Worm (Caenorhabditis elegans) whole organism, L3 larva: ENCODE measurements around the gene shw-1.

ENCODE experiments used
- R02D3.7 ChIP-seq: fragments of 150-350 bp; optimal IDR thresholded peaks from 2 replicates; lab custom pipeline; 2014; ENCODE audit warnings: missing biosample characterization, missing genetic modification characterization
- ZK546.5 ChIP-seq: sonication (generic microtip); optimal IDR thresholded peaks from 2 replicates; lab custom pipeline; 2017; ENCODE audit warnings: missing biosample characterization, missing genetic modification characterization
- aly-2 ChIP-seq: fragments of 150-350 bp; optimal IDR thresholded peaks from 2 replicates; lab custom pipeline; 2014; ENCODE audit warnings: missing biosample characterization, missing genetic modification characterization
- ama-1 ChIP-seq: fragments of 150-350 bp; optimal IDR thresholded peaks from 2 replicates; lab custom pipeline; 2018
- ceh-16 ChIP-seq: sonication (generic microtip); optimal IDR thresholded peaks from 2 replicates; lab custom pipeline; 2017; ENCODE audit warnings: missing biosample characterization, missing genetic modification characterization
- ceh-28 ChIP-seq: fragments of 150-350 bp; optimal IDR thresholded peaks from 2 replicates; lab custom pipeline; 2014; ENCODE audit warnings: missing biosample characterization, missing genetic modification reagents, missing genetic modification characterization
- ceh-82 ChIP-seq: fragments of 150-350 bp; optimal IDR thresholded peaks from 2 replicates; lab custom pipeline; 2014; ENCODE audit warnings: missing biosample characterization, missing genetic modification characterization
- ceh-9 ChIP-seq: sonication (generic microtip); optimal IDR thresholded peaks from 2 replicates; lab custom pipeline; 2018; ENCODE audit warnings: missing biosample characterization, missing genetic modification characterization
- daf-12 ChIP-seq: fragments of 150-350 bp; optimal IDR thresholded peaks from 2 replicates; lab custom pipeline; 2014; ENCODE audit warnings: missing biosample characterization, missing genetic modification reagents, missing genetic modification characterization
- egl-27 ChIP-seq: sonication (generic microtip); optimal IDR thresholded peaks from 4 replicates; lab custom pipeline; 2017; ENCODE audit warnings: missing biosample characterization, missing genetic modification reagents, missing genetic modification characterization
- egl-5 ChIP-seq: fragments of 150-350 bp; optimal IDR thresholded peaks from 2 replicates; lab custom pipeline; 2017; ENCODE audit warnings: missing biosample characterization, missing genetic modification reagents, missing genetic modification characterization, inconsistent platforms
- elt-1 ChIP-seq: fragments of 150-350 bp; optimal IDR thresholded peaks from 2 replicates; lab custom pipeline; 2014; ENCODE audit warnings: missing biosample characterization, missing genetic modification characterization
- elt-2 ChIP-seq: sonication (generic microtip); optimal IDR thresholded peaks from 2 replicates; lab custom pipeline; 2016; ENCODE audit warnings: missing genetic modification reagents, mild to moderate bottlenecking, missing genetic modification characterization, missing compliant biosample characterization
- elt-3 ChIP-seq, 3 experiments: fragments of 150-350 bp in 1 of 3; sonication (generic microtip) in 2 of 3; optimal IDR thresholded peaks; 2 replicates in 2 of 3; 4 replicates in 1 of 3; lab custom pipeline; 2014 to 2017; ENCODE audit warnings: missing biosample characterization in 3 of 3, missing genetic modification characterization in 3 of 3
- eor-1 ChIP-seq, 2 experiments: fragments of 150-350 bp; optimal IDR thresholded peaks; 2 replicates each; lab custom pipeline; 2014 to 2018; ENCODE audit warnings: missing biosample characterization in 2 of 2, missing genetic modification characterization in 2 of 2
- fkh-10 ChIP-seq: sonication (generic microtip); optimal IDR thresholded peaks from 2 replicates; lab custom pipeline; 2017; ENCODE audit warnings: missing biosample characterization, missing genetic modification reagents, missing genetic modification characterization
- fkh-2 ChIP-seq: fragments of 150-350 bp; optimal IDR thresholded peaks from 2 replicates; lab custom pipeline; 2014; ENCODE audit warnings: missing biosample characterization, missing genetic modification reagents, missing genetic modification characterization
- fos-1 ChIP-seq: fragments of 150-350 bp; optimal IDR thresholded peaks from 2 replicates; lab custom pipeline; 2014; ENCODE audit warnings: missing biosample characterization, missing genetic modification characterization
- hmg-11 ChIP-seq: sonication (generic microtip); optimal IDR thresholded peaks from 2 replicates; lab custom pipeline; 2016; ENCODE audit warnings: missing genetic modification characterization, missing compliant biosample characterization
- jun-1 ChIP-seq: fragments of 150-350 bp; optimal IDR thresholded peaks from 2 replicates; lab custom pipeline; 2014; ENCODE audit warnings: missing biosample characterization, missing genetic modification reagents, missing genetic modification characterization
- lin-15B ChIP-seq: fragments of 150-350 bp; optimal IDR thresholded peaks from 2 replicates; lab custom pipeline; 2014; ENCODE audit warnings: missing biosample characterization, missing genetic modification characterization
- lin-39 ChIP-seq: fragments of 150-350 bp; optimal IDR thresholded peaks from 2 replicates; lab custom pipeline; 2018; ENCODE audit warnings: missing biosample characterization, missing genetic modification reagents, missing genetic modification characterization
- lsy-12 ChIP-seq: sonication (generic microtip); optimal IDR thresholded peaks from 2 replicates; lab custom pipeline; 2016; ENCODE audit warnings: mild to moderate bottlenecking, missing genetic modification characterization, missing compliant biosample characterization
- mdl-1 ChIP-seq: fragments of 150-350 bp; optimal IDR thresholded peaks from 2 replicates; lab custom pipeline; 2014; ENCODE audit warnings: missing biosample characterization, missing genetic modification characterization
- mml-1 ChIP-seq: fragments of 150-350 bp; sonication (generic microtip); optimal IDR thresholded peaks from 3 replicates; lab custom pipeline; 2014; ENCODE audit warnings: missing biosample characterization, missing genetic modification characterization
- nfya-1 ChIP-seq: sonication (generic microtip); optimal IDR thresholded peaks from 2 replicates; lab custom pipeline; 2017; ENCODE audit warnings: missing genetic modification characterization, mild to moderate bottlenecking, missing compliant biosample characterization, antibody characterized with exemption, moderate library complexity; ENCODE audit not compliant: insufficient read depth
- nhr-11 ChIP-seq: fragments of 150-350 bp; optimal IDR thresholded peaks from 2 replicates; lab custom pipeline; 2014; ENCODE audit warnings: missing biosample characterization, missing genetic modification characterization
- nhr-12 ChIP-seq: fragments of 150-350 bp; optimal IDR thresholded peaks from 2 replicates; lab custom pipeline; 2014; ENCODE audit warnings: missing biosample characterization, missing genetic modification characterization
- nhr-23 ChIP-seq: fragments of 150-350 bp; optimal IDR thresholded peaks from 2 replicates; lab custom pipeline; 2014; ENCODE audit warnings: missing biosample characterization, missing genetic modification reagents, missing genetic modification characterization
- nhr-237 ChIP-seq: fragments of 150-350 bp; optimal IDR thresholded peaks from 2 replicates; lab custom pipeline; 2014; ENCODE audit warnings: missing biosample characterization, missing genetic modification characterization
- nhr-25 ChIP-seq: sonication (generic microtip); optimal IDR thresholded peaks from 2 replicates; lab custom pipeline; 2017; ENCODE audit warnings: missing biosample characterization, missing genetic modification characterization
- nhr-28 ChIP-seq: fragments of 150-350 bp; optimal IDR thresholded peaks from 2 replicates; lab custom pipeline; 2014; ENCODE audit warnings: missing biosample characterization, missing genetic modification characterization
- nhr-43 ChIP-seq: sonication (generic microtip); optimal IDR thresholded peaks from 2 replicates; lab custom pipeline; 2016; ENCODE audit warnings: mild to moderate bottlenecking, missing genetic modification characterization, missing compliant biosample characterization; ENCODE audit not compliant: poor library complexity, severe bottlenecking
- nhr-67 ChIP-seq: fragments of 150-350 bp; optimal IDR thresholded peaks from 2 replicates; lab custom pipeline; 2014; ENCODE audit warnings: missing biosample characterization, missing genetic modification characterization
- nhr-76 ChIP-seq: fragments of 150-350 bp; sonication (generic microtip); optimal IDR thresholded peaks from 5 replicates; lab custom pipeline; 2014; ENCODE audit warnings: missing biosample characterization, missing genetic modification characterization
- nhr-77 ChIP-seq: fragments of 150-350 bp; optimal IDR thresholded peaks from 2 replicates; lab custom pipeline; 2014; ENCODE audit warnings: missing biosample characterization, missing genetic modification characterization
- pha-4 ChIP-seq: fragments of 150-350 bp; optimal IDR thresholded peaks from 2 replicates; lab custom pipeline; 2014; ENCODE audit warnings: missing biosample characterization, missing genetic modification reagents, missing genetic modification characterization
- pqm-1 ChIP-seq: fragments of 150-350 bp; optimal IDR thresholded peaks from 2 replicates; lab custom pipeline; 2017; ENCODE audit warnings: missing biosample characterization, missing genetic modification characterization, inconsistent platforms
- sea-2 ChIP-seq: fragments of 150-350 bp; sonication (generic microtip); optimal IDR thresholded peaks from 4 replicates; lab custom pipeline; 2014; ENCODE audit warnings: missing biosample characterization, missing genetic modification reagents, missing genetic modification characterization
- skn-1 ChIP-seq: fragments of 150-350 bp; optimal IDR thresholded peaks from 2 replicates; lab custom pipeline; 2014; ENCODE audit warnings: missing biosample characterization, missing genetic modification characterization
- snpc-4 ChIP-seq: fragments of 150-350 bp; optimal IDR thresholded peaks from 2 replicates; lab custom pipeline; 2014; ENCODE audit warnings: missing biosample characterization, missing genetic modification characterization
- tbx-2 ChIP-seq: sonication (generic microtip); optimal IDR thresholded peaks from 2 replicates; lab custom pipeline; 2016; ENCODE audit warnings: mild to moderate bottlenecking, missing genetic modification characterization, missing compliant biosample characterization
- unc-39 ChIP-seq: sonication (generic microtip); optimal IDR thresholded peaks from 4 replicates; lab custom pipeline; 2017; ENCODE audit warnings: missing biosample characterization, missing genetic modification characterization
- unc-62 ChIP-seq: fragments of 150-350 bp; sonication (generic microtip); optimal IDR thresholded peaks from 4 replicates; lab custom pipeline; 2014; ENCODE audit warnings: missing biosample characterization, missing genetic modification reagents, missing genetic modification characterization
- zag-1 ChIP-seq: fragments of 150-350 bp; optimal IDR thresholded peaks from 2 replicates; lab custom pipeline; 2014; ENCODE audit warnings: missing biosample characterization, missing genetic modification characterization
- ztf-11 ChIP-seq: fragments of 150-350 bp; optimal IDR thresholded peaks from 2 replicates; lab custom pipeline; 2014; ENCODE audit warnings: missing biosample characterization, missing genetic modification characterization
- ztf-4 ChIP-seq: fragments of 150-350 bp; optimal IDR thresholded peaks from 2 replicates; lab custom pipeline; 2014; ENCODE audit warnings: missing biosample characterization, missing genetic modification characterization

The shw-1 gene

ce11 chrII:8329462-8329861 is 8.2 kb upstream of the shw-1 start, which contains the start of gene C26D10.4:
Gene C26D10.4, plus strand, starts transcription at chrII:8329762.
- no peak for TF ChIP-seq mdl-1
- TF ChIP-seq lin-15B, result no peak
- no peak for TF ChIP-seq eor-1 (tag; optimal IDR thresholded peaks at IDR 0.05; lab: Kevin White, UChicago)
- TF ChIP-seq nhr-25 (tag; lab: Kevin White, UChicago), result no peak
- no peak for TF ChIP-seq nhr-28 (tag; lab: Kevin White, UChicago)
- TF ChIP-seq nfya-1 (tag; lab: Kevin White, UChicago), result no peak
- no peak for TF ChIP-seq zag-1 (tag; lab: Kevin White, UChicago)
- TF ChIP-seq ceh-9 (tag; lab: Kevin White, UChicago), result no peak
- no peak for TF ChIP-seq jun-1

- TF ChIP-seq jun-1, result no peak
- TF ChIP-seq ceh-82 (tag; lab: Kevin White, UChicago), result no peak
- peak; percentile 100 for TF ChIP-seq lin-39 (tag; lab: Kevin White, UChicago)
- peak; percentile 42 for TF ChIP-seq elt-2 (tag; lab: Kevin White, UChicago)
- TF ChIP-seq elt-1 (tag; lab: Kevin White, UChicago), result no peak
- no peak for TF ChIP-seq ceh-9 (tag; lab: Kevin White, UChicago)
- TF ChIP-seq sea-2 (GFP tag; lab: Kevin White, UChicago), result no peak
- peak; percentile 8 for TF ChIP-seq pqm-1 (tag; lab: Kevin White, UChicago)
- no peak for TF ChIP-seq nhr-76 (tag; lab: Kevin White, UChicago)
- peak; percentile 62 for TF ChIP-seq R02D3.7 (tag; lab: Kevin White, UChicago)
- peak; percentile 96 for TF ChIP-seq pha-4 (tag; lab: Kevin White, UChicago)
- TF ChIP-seq nhr-12 (tag; lab: Kevin White, UChicago), result no peak
- peak; percentile 99 for TF ChIP-seq egl-5 (tag; lab: Kevin White, UChicago)
- no peak for TF ChIP-seq mdl-1
- no peak for TF ChIP-seq tbx-2 (tag; lab: Kevin White, UChicago)
- peak; percentile 25 for TF ChIP-seq skn-1 (tag; lab: Kevin White, UChicago)
- TF ChIP-seq elt-3 (tag; optimal IDR thresholded peaks at IDR 0.05; lab: Kevin White, UChicago), result no peak
- no peak for TF ChIP-seq nhr-11 (tag; lab: Kevin White, UChicago)
- no peak for TF ChIP-seq fkh-2 (tag; lab: Kevin White, UChicago)
- TF ChIP-seq ztf-11 (tag; lab: Kevin White, UChicago), result no peak
- TF ChIP-seq ama-1 (lab: Kevin White, UChicago), result peak; percentile 43
- no peak for TF ChIP-seq aly-2 (tag; lab: Kevin White, UChicago)
- TF ChIP-seq fkh-10 (GFP tag; lab: Kevin White, UChicago), result no peak
- TF ChIP-seq egl-27 (tag; lab: Kevin White, UChicago), result no peak
- no peak for TF ChIP-seq nhr-67 (tag; lab: Kevin White, UChicago)
- TF ChIP-seq lin-15B, result peak; percentile 90
- peak; percentile 77 for TF ChIP-seq nhr-23 (tag; lab: Kevin White, UChicago)
- no peak for TF ChIP-seq ZK546.5 (tag; lab: Kevin White, UChicago)
- TF ChIP-seq fos-1, result no peak
- no peak for TF ChIP-seq eor-1 (tag; optimal IDR thresholded peaks at IDR 0.05; lab: Kevin White, UChicago)
- TF ChIP-seq ceh-28 (tag; lab: Kevin White, UChicago), result peak; percentile 24
- TF ChIP-seq nhr-28 (tag; lab: Kevin White, UChicago), result no peak
- no peak for TF ChIP-seq zag-1 (tag; lab: Kevin White, UChicago)
- TF ChIP-seq nhr-237 (tag; lab: Kevin White, UChicago), result no peak
- no peak for TF ChIP-seq daf-12 (tag; lab: Kevin White, UChicago)
- TF ChIP-seq nhr-43 (tag; lab: Kevin White, UChicago), result no peak
- TF ChIP-seq nhr-77 (tag; lab: Kevin White, UChicago), result no peak
- no peak for TF ChIP-seq hmg-11 (tag; lab: Kevin White, UChicago)
- TF ChIP-seq unc-39 (tag; lab: Kevin White, UChicago), result no peak
- TF ChIP-seq nfya-1 (tag; lab: Kevin White, UChicago), result peak; percentile 92
- no peak for TF ChIP-seq mml-1 (tag; lab: Kevin White, UChicago)
- TF ChIP-seq ztf-4 (tag; lab: Kevin White, UChicago), result no peak
- TF ChIP-seq nhr-25 (tag; lab: Kevin White, UChicago), result peak; percentile 86
- peak; percentile 42 for TF ChIP-seq snpc-4 (tag; lab: Kevin White, UChicago)
- no peak for TF ChIP-seq lsy-12 (tag; lab: Kevin White, UChicago)
- no peak for TF ChIP-seq ceh-16 (tag; lab: Kevin White, UChicago)
- TF ChIP-seq unc-62, result no peak
Observed at ce11 chrII:8328820-8329339, 7.6 kb upstream of the shw-1 start, which contains the start of gene hel-1. Gene hel-1, minus strand, starts transcription at chrII:8328870.
